Worm (Caenorhabditis elegans) whole organism, young adult: Measurements from ENCODE around the gene str-143.

Experiments used
- B0019.2 ChIP-seq: fragments of 200-800 bp; sonication (Bioruptor generic); conservative IDR thresholded peaks from 2 replicates; pipeline ENCODE4 v1.3.6; 2022; ENCODE audit warnings: missing genetic modification reagents, missing genetic modification characterization, missing compliant biosample characterization
- B0035.1 ChIP-seq: sonication (generic microtip); optimal IDR thresholded peaks from 2 replicates; lab custom pipeline; 2016; ENCODE audit warnings: missing genetic modification characterization, mild to moderate bottlenecking, missing compliant biosample characterization, missing genotype, missing genetic modification reagents
- B0336.3 ChIP-seq: fragments of 200-800 bp; sonication (Bioruptor generic); IDR thresholded peaks from 2 replicates; pipeline ENCODE4 v1.3.6; 2022; ENCODE audit warnings: missing genetic modification characterization, missing compliant biosample characterization
- C06A6.2 ChIP-seq: fragments of 200-800 bp; sonication (Bioruptor generic); conservative IDR thresholded peaks from 2 replicates; pipeline ENCODE4 v1.3.6; 2022; ENCODE audit warnings: missing genetic modification characterization, missing compliant biosample characterization
- F23B12.7 ChIP-seq: sonication (generic microtip); optimal IDR thresholded peaks from 2 replicates; lab custom pipeline; 2017; ENCODE audit warnings: missing genetic modification characterization, mild to moderate bottlenecking, missing compliant biosample characterization, antibody characterized with exemption, moderate library complexity; ENCODE audit not compliant: insufficient read depth
- F33H1.4 ChIP-seq: fragments of 200-800 bp; sonication (Bioruptor generic); IDR thresholded peaks from 2 replicates; pipeline ENCODE4 v1.3.6; 2022; ENCODE audit warnings: missing genetic modification reagents, missing genetic modification characterization, missing compliant biosample characterization
- F37B4.10 ChIP-seq: fragments of 200-800 bp; sonication (Bioruptor generic); IDR thresholded peaks from 2 replicates; pipeline ENCODE4 v1.3.6; 2022; ENCODE audit warnings: missing genetic modification characterization, missing compliant biosample characterization
- F55B11.4 ChIP-seq: sonication (generic microtip); optimal IDR thresholded peaks from 2 replicates; lab custom pipeline; 2016; ENCODE audit warnings: missing compliant biosample characterization, missing genetic modification characterization, borderline replicate concordance; ENCODE audit not compliant: insufficient read depth
- F57A8.1 ChIP-seq: fragments of 200-800 bp; sonication (Bioruptor generic); optimal IDR thresholded peaks from 2 replicates; lab custom pipeline; 2018; ENCODE audit warnings: mild to moderate bottlenecking, missing genetic modification characterization, moderate library complexity, missing compliant biosample characterization
- K12H6.12 ChIP-seq: fragments of 200-800 bp; sonication (Bioruptor generic); optimal IDR thresholded peaks from 2 replicates; lab custom pipeline; 2018; ENCODE audit warnings: mild to moderate bottlenecking, missing genetic modification characterization, missing compliant biosample characterization
- T26A5.8 ChIP-seq: sonication (generic microtip); optimal IDR thresholded peaks from 2 replicates; lab custom pipeline; 2016; ENCODE audit warnings: missing genetic modification characterization, missing compliant biosample characterization
- Y53G8AR.9 ChIP-seq: fragments of 200-800 bp; sonication (Bioruptor generic); conservative IDR thresholded peaks from 2 replicates; pipeline ENCODE4 v1.3.6; 2022; ENCODE audit warnings: missing genetic modification reagents, missing genetic modification characterization, missing compliant biosample characterization
- Y56A3A.18 ChIP-seq: fragments of 200-800 bp; sonication (Bioruptor generic); IDR thresholded peaks from 2 replicates; pipeline ENCODE4 v1.3.6; 2022; ENCODE audit warnings: missing genetic modification reagents, missing genetic modification characterization, missing compliant biosample characterization
- Y67H2A.10 ChIP-seq: fragments of 200-800 bp; sonication (Bioruptor generic); conservative IDR thresholded peaks from 2 replicates; pipeline ENCODE4 v1.3.6; 2022; ENCODE audit warnings: missing genetic modification reagents, missing genetic modification characterization, missing compliant biosample characterization
- aptf-3 ChIP-seq: fragments of 200-800 bp; sonication (Bioruptor generic); IDR thresholded peaks from 2 replicates; pipeline ENCODE4 v1.3.6; 2022; ENCODE audit warnings: missing genetic modification characterization, missing compliant biosample characterization
- bed-2 ChIP-seq: fragments of 200-800 bp; sonication (Bioruptor generic); IDR thresholded peaks from 2 replicates; pipeline ENCODE4 v1.3.6; 2022; ENCODE audit warnings: missing genetic modification reagents, missing genetic modification characterization, missing compliant biosample characterization
- ccch-3 ChIP-seq: fragments of 200-800 bp; sonication (Bioruptor generic); optimal IDR thresholded peaks from 2 replicates; lab custom pipeline; 2018; ENCODE audit warnings: mild to moderate bottlenecking, missing genetic modification characterization, missing compliant biosample characterization
- cebp-2 ChIP-seq: fragments of 200-800 bp; sonication (Bioruptor generic); IDR thresholded peaks from 2 replicates; pipeline ENCODE4 v1.3.6; 2022; ENCODE audit warnings: missing genetic modification characterization, missing compliant biosample characterization
- ceh-27 ChIP-seq: fragments of 200-800 bp; sonication (Bioruptor generic); optimal IDR thresholded peaks from 2 replicates; lab custom pipeline; 2018; ENCODE audit warnings: mild to moderate bottlenecking, missing genetic modification characterization, moderate library complexity, missing compliant biosample characterization
- ceh-58 ChIP-seq: fragments of 200-800 bp; sonication (Bioruptor generic); IDR thresholded peaks from 2 replicates; pipeline ENCODE4 v1.3.6; 2022; ENCODE audit warnings: missing genetic modification characterization, missing compliant biosample characterization
- ceh-79 ChIP-seq: sonication (generic microtip); optimal IDR thresholded peaks from 2 replicates; lab custom pipeline; 2017; ENCODE audit warnings: mild to moderate bottlenecking, missing genetic modification characterization, missing compliant biosample characterization
- ceh-91 ChIP-seq: fragments of 200-800 bp; sonication (Bioruptor generic); IDR thresholded peaks from 2 replicates; pipeline ENCODE4 v1.3.6; 2022; ENCODE audit warnings: missing genetic modification reagents, missing genetic modification characterization, missing compliant biosample characterization
- chd-7 ChIP-seq: sonication (generic microtip); optimal IDR thresholded peaks from 2 replicates; lab custom pipeline; 2016; ENCODE audit warnings: mild to moderate bottlenecking, missing genetic modification characterization, moderate library complexity, missing compliant biosample characterization
- dpl-1 ChIP-seq: fragments of 150-350 bp; optimal IDR thresholded peaks from 2 replicates; lab custom pipeline; 2014; ENCODE audit warnings: missing biosample characterization, missing genetic modification reagents, missing genetic modification characterization
- efl-1 ChIP-seq: fragments of 150-350 bp; optimal IDR thresholded peaks from 2 replicates; lab custom pipeline; 2014; ENCODE audit warnings: missing biosample characterization, missing genetic modification reagents, missing genetic modification characterization
- ekl-4 ChIP-seq: fragments of 200-800 bp; sonication (Bioruptor generic); IDR thresholded peaks from 2 replicates; pipeline ENCODE4 v1.3.6; 2022; ENCODE audit warnings: missing genetic modification reagents, missing genetic modification characterization, missing compliant biosample characterization
- hlh-12 ChIP-seq: sonication (generic microtip); optimal IDR thresholded peaks from 2 replicates; lab custom pipeline; 2016; ENCODE audit warnings: missing genetic modification characterization, missing compliant biosample characterization
- hmg-20 ChIP-seq: fragments of 200-800 bp; sonication (Bioruptor generic); IDR thresholded peaks from 2 replicates; pipeline ENCODE4 v1.3.6; 2022; ENCODE audit warnings: missing genetic modification reagents, missing genetic modification characterization, missing compliant biosample characterization
- let-607 ChIP-seq, 2 experiments: fragments of 200-800 bp in 1 of 2; sonication (Bioruptor generic) in 1 of 2; sonication (generic microtip) in 1 of 2; optimal IDR thresholded peaks; 2 replicates each; lab custom pipeline; 2016 to 2018; ENCODE audit warnings: mild to moderate bottlenecking in 2 of 2, missing compliant biosample characterization in 2 of 2, missing genetic modification characterization in 2 of 2, moderate library complexity in 2 of 2, missing genotype in 1 of 2
- lin-35 ChIP-seq, 3 experiments: fragments of 150-350 bp in 2 of 3; sonication (generic microtip) in 1 of 3; optimal IDR thresholded peaks; 2 replicates each; lab custom pipeline; 2014 to 2018; ENCODE audit warnings: missing biosample characterization in 3 of 3, missing genetic modification characterization in 3 of 3, missing genetic modification reagents in 3 of 3
- lin-54 ChIP-seq: fragments of 200-800 bp; sonication (Bioruptor generic); optimal IDR thresholded peaks from 2 replicates; lab custom pipeline; 2018; ENCODE audit warnings: mild to moderate bottlenecking, missing genetic modification characterization, missing compliant biosample characterization
- lir-1 ChIP-seq: fragments of 200-800 bp; sonication (Bioruptor generic); conservative IDR thresholded peaks from 2 replicates; pipeline ENCODE4 v1.3.6; 2022; ENCODE audit warnings: missing genetic modification reagents, missing genetic modification characterization, missing compliant biosample characterization
- lsy-27 ChIP-seq: sonication (generic microtip); optimal IDR thresholded peaks from 2 replicates; lab custom pipeline; 2017; ENCODE audit warnings: missing genetic modification characterization, mild to moderate bottlenecking, missing compliant biosample characterization, antibody characterized with exemption, missing genotype, borderline replicate concordance; ENCODE audit not compliant: insufficient read depth
- madf-3 ChIP-seq: fragments of 200-800 bp; sonication (Bioruptor generic); IDR thresholded peaks from 2 replicates; pipeline ENCODE4 v1.3.6; 2022; ENCODE audit warnings: missing genetic modification reagents, missing genetic modification characterization, missing compliant biosample characterization
- mel-28 ChIP-seq: sonication (generic microtip); optimal IDR thresholded peaks from 2 replicates; lab custom pipeline; 2016; ENCODE audit warnings: borderline replicate concordance, mild to moderate bottlenecking, missing genetic modification characterization, missing compliant biosample characterization
- mxl-1 ChIP-seq: sonication (generic microtip); optimal IDR thresholded peaks from 2 replicates; lab custom pipeline; 2016; ENCODE audit warnings: missing genetic modification characterization, missing compliant biosample characterization
- nhr-80 ChIP-seq: sonication (generic microtip); optimal IDR thresholded peaks from 2 replicates; lab custom pipeline; 2016; ENCODE audit warnings: missing genetic modification characterization, missing compliant biosample characterization
- pha-4 ChIP-seq: fragments of 150-350 bp; sonication (generic microtip); optimal IDR thresholded peaks from 2 replicates; lab custom pipeline; 2014; ENCODE audit warnings: missing biosample characterization, missing genetic modification reagents, missing genetic modification characterization
- rec-8 ChIP-seq, 2 experiments: sonication (generic microtip); optimal IDR thresholded peaks; 2 replicates each; lab custom pipeline; 2016; ENCODE audit warnings: mild to moderate bottlenecking in 2 of 2, missing genetic modification characterization in 2 of 2, missing genetic modification reagents in 2 of 2, missing genotype in 2 of 2, missing biosample characterization in 1 of 2, missing compliant biosample characterization in 1 of 2, moderate library complexity in 1 of 2
- snpc-1.1 ChIP-seq: sonication (generic microtip); optimal IDR thresholded peaks from 2 replicates; lab custom pipeline; 2017; ENCODE audit warnings: missing genetic modification characterization, mild to moderate bottlenecking, missing compliant biosample characterization, antibody characterized with exemption, moderate library complexity, missing genotype, missing genetic modification reagents; ENCODE audit not compliant: insufficient read depth
- somi-1 ChIP-seq: fragments of 200-800 bp; sonication (Bioruptor generic); optimal IDR thresholded peaks from 2 replicates; lab custom pipeline; 2018; ENCODE audit warnings: mild to moderate bottlenecking, missing genetic modification characterization, missing compliant biosample characterization
- tbp1 ChIP-seq: fragments of 200-800 bp; sonication (Bioruptor generic); optimal IDR thresholded peaks from 2 replicates; lab custom pipeline; 2018; ENCODE audit warnings: mild to moderate bottlenecking, missing genetic modification characterization, missing compliant biosample characterization
- tbx-9 ChIP-seq: sonication (generic microtip); optimal IDR thresholded peaks from 2 replicates; lab custom pipeline; 2016; ENCODE audit warnings: borderline replicate concordance, missing genetic modification characterization, inconsistent platforms, missing compliant biosample characterization
- unc-62 ChIP-seq: fragments of 150-350 bp; optimal IDR thresholded peaks from 2 replicates; lab custom pipeline; 2014; ENCODE audit warnings: missing biosample characterization, missing genetic modification reagents, missing genetic modification characterization
- xnd-1 ChIP-seq: sonication (generic microtip); optimal IDR thresholded peaks from 2 replicates; lab custom pipeline; 2016; ENCODE audit warnings: missing genotype, missing genetic modification reagents, missing genetic modification characterization, missing compliant biosample characterization
- zfh-2 ChIP-seq: fragments of 200-800 bp; sonication (Bioruptor generic); conservative IDR thresholded peaks from 2 replicates; pipeline ENCODE4 v1.3.6; 2022; ENCODE audit warnings: missing genetic modification reagents, missing genetic modification characterization, missing compliant biosample characterization
- ztf-28 ChIP-seq: fragments of 200-800 bp; sonication (Bioruptor generic); IDR thresholded peaks from 2 replicates; pipeline ENCODE4 v1.3.6; 2022; ENCODE audit warnings: missing genetic modification reagents, missing genetic modification characterization, missing compliant biosample characterization
- ztf-3 ChIP-seq: fragments of 200-800 bp; sonication (Bioruptor generic); optimal IDR thresholded peaks from 2 replicates; lab custom pipeline; 2018; ENCODE audit warnings: mild to moderate bottlenecking, missing genetic modification characterization, missing compliant biosample characterization

Gene str-143

DNA sequence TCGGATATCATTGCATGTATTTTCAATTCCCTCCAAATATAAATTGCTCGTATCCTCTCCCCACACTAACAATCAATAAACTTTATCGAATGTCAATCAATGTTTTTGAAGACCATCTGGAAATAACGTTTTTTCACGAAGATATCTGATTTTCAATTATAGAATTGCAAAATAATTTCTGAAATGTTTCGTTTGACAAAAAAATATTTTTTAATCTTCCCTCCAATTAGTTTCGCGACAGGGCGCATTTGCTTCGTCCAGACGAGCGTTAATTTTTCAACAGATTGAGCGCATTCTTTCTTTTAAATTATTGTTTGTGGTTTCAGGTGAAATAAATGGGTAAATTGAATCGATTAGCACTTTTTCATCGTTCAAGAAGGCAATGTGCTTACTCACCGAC lies 38.4 kb downstream of the str-143 start, which contains the start of gene vars-1 (continued):
- TF ChIP-seq xnd-1 (tag; lab: Kevin White, UChicago) (peak; percentile 46), Y67H2A.10 (GFP tag; lab: Robert Waterston, UW) (no peak), lin-35 (GFP tag; optimal IDR thresholded peaks at IDR 0.05; lab: Kevin White, UChicago) (peak in 2 of 3 experiments; percentile 18 to 77), madf-3 (0 out of 2 replicates have a peak, but pooled peaks have one; percentile 3), B0019.2 (no peak), tbx-9 (no peak), B0035.1 (no peak), somi-1 (GFP tag; lab: Kevin White, UChicago) (no peak), K12H6.12 (tag; lab: Kevin White, UChicago) (no peak), hlh-12 (tag; lab: Kevin White, UChicago) (no peak), C06A6.2 (GFP tag; lab: Robert Waterston, UW) (no peak), F37B4.10 (GFP tag; lab: Robert Waterston, UW) (no peak), lsy-27 (tag; lab: Kevin White, UChicago) (no peak), efl-1 (GFP tag; lab: Kevin White, UChicago) (peak; percentile 69), zfh-2 (no peak), unc-62 (GFP tag; lab: Kevin White, UChicago) (no peak), snpc-1.1 (peak; percentile 43), F33H1.4 (GFP tag; lab: Robert Waterston, UW) (peak; percentile 35; the same call in 1 of the 2 replicates), Y56A3A.18 (GFP tag; lab: Robert Waterston, UW) (0 out of 2 replicates have a peak, but pooled peaks have one; percentile 26), F55B11.4 (tag; lab: Kevin White, UChicago) (no peak), cebp-2 (GFP tag; lab: Robert Waterston, UW) (no peak), bed-2 (GFP tag; lab: Robert Waterston, UW) (no peak), B0336.3 (GFP tag; lab: Robert Waterston, UW) (peak; percentile 55), mxl-1 (tag; lab: Kevin White, UChicago) (no peak), ekl-4 (GFP tag; lab: Robert Waterston, UW) (0 out of 2 replicates have a peak, but pooled peaks have one; percentile 47), ztf-3 (GFP tag; lab: Kevin White, UChicago) (no peak), rec-8 (tag; optimal IDR thresholded peaks at IDR 0.05; lab: Kevin White, UChicago) (no peak), T26A5.8 (tag; lab: Kevin White, UChicago) (no peak), F23B12.7 (tag; lab: Kevin White, UChicago) (peak; percentile 78), nhr-80 (tag; lab: Kevin White, UChicago) (no peak), pha-4 (no peak), ceh-91 (no peak), ceh-27 (GFP tag; lab: Kevin White, UChicago) (no peak), F57A8.1 (GFP tag; lab: Kevin White, UChicago) (no peak), Y53G8AR.9 (GFP tag; lab: Robert Waterston, UW) (no peak; the same call in 1 of the 2 replicates), chd-7 (tag; lab: Kevin White, UChicago) (no peak), lin-54 (GFP tag; lab: Kevin White, UChicago) (peak; percentile 88), lir-1 (no peak), dpl-1 (GFP tag; lab: Kevin White, UChicago) (peak; percentile 42), ceh-79 (tag; lab: Kevin White, UChicago) (no peak), let-607 (tag; optimal IDR thresholded peaks at IDR 0.05; lab: Kevin White, UChicago) (no peak), aptf-3 (no peak), ccch-3 (GFP tag; lab: Kevin White, UChicago) (no peak), hmg-20 (no peak), tbp1 (peak; percentile 6), mel-28 (tag; lab: Kevin White, UChicago) (no peak), ceh-58 (no peak), ztf-28 (GFP tag; lab: Robert Waterston, UW) (no peak)
